Worm (Caenorhabditis elegans): ENCODE data around the gene str-207.

The str-207 gene

ce11 chrV:4965790-4966189 lies 14.3 kb downstream of the str-207 start:
- TF ChIP-seq him-1 (tag; optimal IDR thresholded peaks at IDR 0.05): no peak
- TF ChIP-seq W03F9.2 (tag; optimal IDR thresholded peaks at IDR 0.05): no peak
- no peak for TF ChIP-seq dao-5 (tag; optimal IDR thresholded peaks at IDR 0.05)

- no peak for TF ChIP-seq W03F9.2 (tag; optimal IDR thresholded peaks at IDR 0.05)
- TF ChIP-seq dao-5 (tag; optimal IDR thresholded peaks at IDR 0.05): no peak
- TF ChIP-seq him-1 (tag; optimal IDR thresholded peaks at IDR 0.05): no peak
Observed at ce11 chrV:4967238-4967637, 15.7 kb downstream of the str-207 start.

ce11 chrV:4968775-4969174 lies 17.2 kb downstream of the str-207 start:
- TF ChIP-seq dao-5 (tag; optimal IDR thresholded peaks at IDR 0.05): no peak

- no peak for TF ChIP-seq dao-5 (tag; optimal IDR thresholded peaks at IDR 0.05)
Observed at ce11 chrV:4969503-4969902, 18.0 kb downstream of the str-207 start.

- TF ChIP-seq W03F9.2 (tag; optimal IDR thresholded peaks at IDR 0.05) (no peak), him-1 (tag; optimal IDR thresholded peaks at IDR 0.05) (no peak), dao-5 (tag; optimal IDR thresholded peaks at IDR 0.05) (no peak)
Observed at ce11 chrV:4972943-4973342, 21.4 kb downstream of the str-207 start, which contains the start of gene srsx-9. Gene srsx-9 (minus strand): TSS chrV:4973043.

- TF ChIP-seq dao-5 (tag; optimal IDR thresholded peaks at IDR 0.05): no peak
- no peak for TF ChIP-seq him-1 (tag; optimal IDR thresholded peaks at IDR 0.05)
- no peak for TF ChIP-seq W03F9.2 (tag; optimal IDR thresholded peaks at IDR 0.05)
Observed at ce11 chrV:4974677-4975076, 23.1 kb downstream of the str-207 start, which contains the start of gene srsx-10. Gene srsx-10 (minus strand): TSS chrV:4974777.

ce11 chrV:4975140-4975539 lies 23.6 kb downstream of the str-207 start, which contains the start of gene F26G5.1:
Gene F26G5.1 (plus strand): TSS chrV:4975478.
- TF ChIP-seq W03F9.2 (tag; optimal IDR thresholded peaks at IDR 0.05) (no peak), dao-5 (tag; optimal IDR thresholded peaks at IDR 0.05) (no peak), him-1 (tag; optimal IDR thresholded peaks at IDR 0.05) (no peak)

ce11 chrV:4977539-4977938 lies 26.0 kb downstream of the str-207 start:
- no peak for TF ChIP-seq him-1 (tag; optimal IDR thresholded peaks at IDR 0.05)
- TF ChIP-seq dao-5 (tag; optimal IDR thresholded peaks at IDR 0.05): no peak
- no peak for TF ChIP-seq W03F9.2 (tag; optimal IDR thresholded peaks at IDR 0.05)

- TF ChIP-seq dao-5 (tag; optimal IDR thresholded peaks at IDR 0.05) (no peak), W03F9.2 (tag; optimal IDR thresholded peaks at IDR 0.05) (no peak), him-1 (tag; optimal IDR thresholded peaks at IDR 0.05) (no peak)
Observed at ce11 chrV:4979060-4979459, 27.5 kb downstream of the str-207 start, which contains the start of gene srsx-11. Gene srsx-11 (minus strand): TSS chrV:4979160.

ce11 chrV:4980094-4980493 lies 28.6 kb downstream of the str-207 start:
- TF ChIP-seq W03F9.2 (tag; optimal IDR thresholded peaks at IDR 0.05) (no peak), him-1 (tag; optimal IDR thresholded peaks at IDR 0.05) (no peak), dao-5 (tag; optimal IDR thresholded peaks at IDR 0.05) (no peak)

ce11 chrV:4980873-4981272 lies 29.3 kb downstream of the str-207 start, which contains the start of gene srsx-12:
Gene srsx-12 (minus strand): TSS chrV:4980973.
- TF ChIP-seq dao-5 (tag; optimal IDR thresholded peaks at IDR 0.05): no peak
- TF ChIP-seq W03F9.2 (tag; optimal IDR thresholded peaks at IDR 0.05): no peak
- TF ChIP-seq him-1 (tag; optimal IDR thresholded peaks at IDR 0.05): no peak

- TF ChIP-seq W03F9.2 (tag; optimal IDR thresholded peaks at IDR 0.05) (no peak), him-1 (tag; optimal IDR thresholded peaks at IDR 0.05) (no peak), dao-5 (tag; optimal IDR thresholded peaks at IDR 0.05) (no peak)
Observed at ce11 chrV:4983091-4983490, 31.6 kb downstream of the str-207 start, which contains the start of gene srsx-13. Gene srsx-13 (minus strand): TSS chrV:4983191.

- TF ChIP-seq dao-5 (tag; optimal IDR thresholded peaks at IDR 0.05) (no peak), him-1 (tag; optimal IDR thresholded peaks at IDR 0.05) (no peak), W03F9.2 (tag; optimal IDR thresholded peaks at IDR 0.05) (no peak)
Observed at ce11 chrV:4987097-4987496, 35.6 kb downstream of the str-207 start, which contains the start of gene ncx-8. Gene ncx-8 (minus strand): TSS chrV:4987197.

ce11 chrV:4995155-4995554 lies 43.6 kb downstream of the str-207 start, which contains the start of gene ncx-9:
Gene ncx-9 (minus strand): TSS chrV:4995255.
- no peak for TF ChIP-seq dao-5 (tag; optimal IDR thresholded peaks at IDR 0.05)
- TF ChIP-seq W03F9.2 (tag; optimal IDR thresholded peaks at IDR 0.05): no peak
- no peak for TF ChIP-seq him-1 (tag; optimal IDR thresholded peaks at IDR 0.05)

ce11 chrV:5000406-5000805 lies 48.9 kb downstream of the str-207 start, which contains the start of gene ugt-7:
Gene ugt-7 (minus strand): TSS chrV:5000566.
- no peak for TF ChIP-seq dao-5 (tag; optimal IDR thresholded peaks at IDR 0.05)
- TF ChIP-seq him-1 (tag; optimal IDR thresholded peaks at IDR 0.05): no peak
- TF ChIP-seq W03F9.2 (tag; optimal IDR thresholded peaks at IDR 0.05): no peak
